Worm (Caenorhabditis elegans): ENCODE data around the gene C11E4.8.

The C11E4.8 gene

ce11 chrX:9620136-9620535, at the start of gene C11E4.8:
TSS of gene C11E4.8 (plus strand) at chrX:9620436.
- TF ChIP-seq cog-1 (tag; optimal IDR thresholded peaks at IDR 0.05): no peak
- TF ChIP-seq med-1 (GFP tag; optimal IDR thresholded peaks at IDR 0.05; ENCODE audit: insufficient read depth): no peak

- no peak for TF ChIP-seq flt-1 (GFP tag; IDR thresholded peaks at IDR 0.05)
- TF ChIP-seq ztf-29 (GFP tag; IDR thresholded peaks at IDR 0.05): no peak
- no peak for TF ChIP-seq cog-1 (tag; optimal IDR thresholded peaks at IDR 0.05)
- no peak for TF ChIP-seq klf-2 (GFP tag; conservative IDR thresholded peaks at IDR 0.05)
- TF ChIP-seq ref-1 (GFP tag; conservative IDR thresholded peaks at IDR 0.05): no peak
- no peak for TF ChIP-seq ztf-23 (GFP tag; IDR thresholded peaks at IDR 0.05)
- no peak for TF ChIP-seq med-1 (GFP tag; optimal IDR thresholded peaks at IDR 0.05; ENCODE audit: insufficient read depth)
- TF ChIP-seq T22C8.4 (GFP tag; IDR thresholded peaks at IDR 0.05): no peak
- no peak for TF ChIP-seq tab-1 (GFP tag; IDR thresholded peaks at IDR 0.05)
Observed at ce11 chrX:9576928-9577327, 43.3 kb upstream of the C11E4.8 start, which contains the start of gene glb-17. TSS of gene glb-17 (minus strand) at chrX:9577028.

- TF ChIP-seq ztf-29 (GFP tag; IDR thresholded peaks at IDR 0.05) (no peak), flt-1 (GFP tag; IDR thresholded peaks at IDR 0.05) (no peak), tab-1 (GFP tag; IDR thresholded peaks at IDR 0.05) (no peak), ref-1 (GFP tag; conservative IDR thresholded peaks at IDR 0.05) (no peak), ztf-23 (GFP tag; IDR thresholded peaks at IDR 0.05) (no peak), klf-2 (GFP tag; conservative IDR thresholded peaks at IDR 0.05) (no peak), cog-1 (tag; optimal IDR thresholded peaks at IDR 0.05) (no peak), med-1 (GFP tag; optimal IDR thresholded peaks at IDR 0.05; ENCODE audit: insufficient read depth) (no peak), T22C8.4 (GFP tag; IDR thresholded peaks at IDR 0.05) (no peak)
Observed at ce11 chrX:9584333-9584732, 35.9 kb upstream of the C11E4.8 start, which contains the start of gene gpx-5. TSS of gene gpx-5 (plus strand) at chrX:9584668.

ce11 chrX:9585584-9586166, 34.6 kb upstream of the C11E4.8 start:
- TF ChIP-seq ref-1 (GFP tag; conservative IDR thresholded peaks at IDR 0.05) (no peak), ztf-23 (GFP tag; IDR thresholded peaks at IDR 0.05) (no peak), tab-1 (GFP tag; IDR thresholded peaks at IDR 0.05) (no peak), med-1 (GFP tag; optimal IDR thresholded peaks at IDR 0.05; ENCODE audit: insufficient read depth) (no peak), cog-1 (tag; optimal IDR thresholded peaks at IDR 0.05) (no peak), T22C8.4 (GFP tag; IDR thresholded peaks at IDR 0.05) (no peak), klf-2 (GFP tag; conservative IDR thresholded peaks at IDR 0.05) (no peak), ztf-29 (GFP tag; IDR thresholded peaks at IDR 0.05) (no peak), flt-1 (GFP tag; IDR thresholded peaks at IDR 0.05) (no peak)

- TF ChIP-seq flt-1 (GFP tag; IDR thresholded peaks at IDR 0.05): no peak
- no peak for TF ChIP-seq tab-1 (GFP tag; IDR thresholded peaks at IDR 0.05)
- TF ChIP-seq cog-1 (tag; optimal IDR thresholded peaks at IDR 0.05): no peak
- no peak for TF ChIP-seq ref-1 (GFP tag; conservative IDR thresholded peaks at IDR 0.05)
- no peak for TF ChIP-seq ztf-29 (GFP tag; IDR thresholded peaks at IDR 0.05)
- no peak for TF ChIP-seq klf-2 (GFP tag; conservative IDR thresholded peaks at IDR 0.05)
Observed at ce11 chrX:9587642-9588041, 32.6 kb upstream of the C11E4.8 start, which contains the start of gene gpx-3. TSS of gene gpx-3 (plus strand) at chrX:9587942.

- no peak for TF ChIP-seq ztf-29 (GFP tag; IDR thresholded peaks at IDR 0.05)
Observed at ce11 chrX:9589123-9589522, 31.1 kb upstream of the C11E4.8 start, which contains the start of gene del-8. TSS of gene del-8 (plus strand) at chrX:9589423.

ce11 chrX:9597299-9597698, 22.9 kb upstream of the C11E4.8 start:
- TF ChIP-seq cog-1 (tag; optimal IDR thresholded peaks at IDR 0.05) (no peak), flt-1 (GFP tag; IDR thresholded peaks at IDR 0.05) (no peak), T22C8.4 (GFP tag; IDR thresholded peaks at IDR 0.05) (no peak), ztf-29 (GFP tag; IDR thresholded peaks at IDR 0.05) (no peak), klf-2 (GFP tag; conservative IDR thresholded peaks at IDR 0.05) (no peak), ref-1 (GFP tag; conservative IDR thresholded peaks at IDR 0.05) (no peak), med-1 (GFP tag; optimal IDR thresholded peaks at IDR 0.05; ENCODE audit: insufficient read depth) (no peak), tab-1 (GFP tag; IDR thresholded peaks at IDR 0.05) (no peak), ztf-23 (GFP tag; IDR thresholded peaks at IDR 0.05) (no peak)

- no peak for TF ChIP-seq T22C8.4 (GFP tag; IDR thresholded peaks at IDR 0.05)
- no peak for TF ChIP-seq tab-1 (GFP tag; IDR thresholded peaks at IDR 0.05)
Observed at ce11 chrX:9602625-9603024, 17.6 kb upstream of the C11E4.8 start.

ce11 chrX:9603180-9603579, 17.1 kb upstream of the C11E4.8 start:
- TF ChIP-seq ztf-23 (GFP tag; IDR thresholded peaks at IDR 0.05) (no peak), ref-1 (GFP tag; conservative IDR thresholded peaks at IDR 0.05) (no peak), med-1 (GFP tag; optimal IDR thresholded peaks at IDR 0.05; ENCODE audit: insufficient read depth) (no peak), cog-1 (tag; optimal IDR thresholded peaks at IDR 0.05) (no peak), T22C8.4 (GFP tag; IDR thresholded peaks at IDR 0.05) (no peak), ztf-29 (GFP tag; IDR thresholded peaks at IDR 0.05) (no peak), tab-1 (GFP tag; IDR thresholded peaks at IDR 0.05) (no peak), klf-2 (GFP tag; conservative IDR thresholded peaks at IDR 0.05) (no peak), flt-1 (GFP tag; IDR thresholded peaks at IDR 0.05) (no peak)

ce11 chrX:9608127-9608526, 12.1 kb upstream of the C11E4.8 start:
- TF ChIP-seq klf-2 (GFP tag; conservative IDR thresholded peaks at IDR 0.05): no peak
- no peak for TF ChIP-seq T22C8.4 (GFP tag; IDR thresholded peaks at IDR 0.05)
- no peak for TF ChIP-seq tab-1 (GFP tag; IDR thresholded peaks at IDR 0.05)
- TF ChIP-seq ztf-29 (GFP tag; IDR thresholded peaks at IDR 0.05): no peak
- TF ChIP-seq flt-1 (GFP tag; IDR thresholded peaks at IDR 0.05): no peak
- TF ChIP-seq ztf-23 (GFP tag; IDR thresholded peaks at IDR 0.05): no peak
- no peak for TF ChIP-seq cog-1 (tag; optimal IDR thresholded peaks at IDR 0.05)
- no peak for TF ChIP-seq med-1 (GFP tag; optimal IDR thresholded peaks at IDR 0.05; ENCODE audit: insufficient read depth)
- TF ChIP-seq ref-1 (GFP tag; conservative IDR thresholded peaks at IDR 0.05): no peak
